Worm (Caenorhabditis elegans): ENCODE measurements around the gene srbc-54.

DNA sequence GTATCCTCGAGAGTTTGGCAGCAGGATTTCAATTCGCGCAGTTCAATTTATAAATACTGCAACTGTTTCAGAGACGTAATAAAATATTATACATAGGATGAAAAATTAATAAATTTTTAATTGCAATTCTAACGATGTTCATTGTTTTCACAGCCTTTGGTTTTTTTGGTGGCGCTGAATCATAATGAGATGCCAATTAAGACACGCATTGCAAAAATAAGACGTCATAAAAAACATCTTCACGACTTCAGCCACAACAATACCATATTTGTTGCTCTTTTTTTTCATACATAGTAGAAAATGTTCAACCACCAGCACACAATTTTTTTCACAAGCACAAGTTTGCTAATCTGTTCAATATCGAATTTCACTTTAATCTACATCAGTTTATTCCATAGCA lies 38.8 kb upstream of the srbc-54 start, which contains the start of gene str-56:
- TF ChIP-seq W03F9.2 (tag; optimal IDR thresholded peaks at IDR 0.05) (no peak), him-1 (tag; optimal IDR thresholded peaks at IDR 0.05) (no peak)
